Worm (Caenorhabditis elegans): ENCODE results near the gene ard-1.

- TF ChIP-seq F33H1.4 (GFP tag; IDR thresholded peaks at IDR 0.05) = no peak
- TF ChIP-seq Y95B8A.8 (GFP tag; IDR thresholded peaks at IDR 0.05) = no peak
- TF ChIP-seq pha-4 (tag; optimal IDR thresholded peaks at IDR 0.05) = no peak
- TF ChIP-seq pbrm-1 (GFP tag; IDR thresholded peaks at IDR 0.05) = no peak
Observed at ce11 chrIV:11159886-11160285, 28.8 kb downstream of the ard-1 start, which contains the start of gene mboa-4.

Measured in whole organism, young adult.